Fruit fly (Drosophila melanogaster) whole organism, wandering third instar larva: Measurements from ENCODE around the gene Ostgamma.

Source experiments
- Abd-B ChIP-seq: fragments of >200 bp; optimal IDR thresholded peaks from 2 replicates; lab custom pipeline; 2017; ENCODE audit warnings: missing biosample characterization, missing genetic modification characterization
- CG32264 ChIP-seq: fragments of 200-800 bp; sonication (Bioruptor generic); optimal IDR thresholded peaks from 2 replicates; lab custom pipeline; 2016; ENCODE audit warnings: missing biosample characterization, missing genetic modification characterization
- CG9705 ChIP-seq: fragments of 200-800 bp; sonication (Bioruptor generic); optimal IDR thresholded peaks from 2 replicates; lab custom pipeline; 2018; ENCODE audit warnings: missing biosample characterization, mild to moderate bottlenecking, missing genetic modification characterization
- CrebA ChIP-seq: fragments of 200-800 bp; sonication (Bioruptor generic); optimal IDR thresholded peaks from 2 replicates; lab custom pipeline; 2016; ENCODE audit warnings: missing biosample characterization, mild to moderate bottlenecking, missing genetic modification characterization, borderline replicate concordance
- Dfd ChIP-seq: fragments of >200 bp; optimal IDR thresholded peaks from 2 replicates; lab custom pipeline; 2017; ENCODE audit warnings: missing biosample characterization, missing genetic modification characterization
- Dif ChIP-seq: fragments of 200-275, 200-300 bp; sonication (Bioruptor generic); optimal IDR thresholded peaks from 2 replicates; lab custom pipeline; 2018; ENCODE audit warnings: missing biosample characterization, missing genetic modification characterization; ENCODE audit not compliant: partially characterized antibody
- HLH106 ChIP-seq: fragments of 200-800 bp; optimal IDR thresholded peaks from 3 replicates; lab custom pipeline; 2019; ENCODE audit warnings: missing biosample characterization, mild to moderate bottlenecking, missing genetic modification characterization, moderate library complexity
- Hnf4 ChIP-seq: fragments of 200-800 bp; sonication (Bioruptor generic); optimal IDR thresholded peaks from 2 replicates; lab custom pipeline; 2016; ENCODE audit warnings: missing biosample characterization, mild to moderate bottlenecking, missing genetic modification characterization
- Mio ChIP-seq: sonication (Bioruptor generic); optimal IDR thresholded peaks from 2 replicates; lab custom pipeline; 2016; ENCODE audit warnings: missing biosample characterization, missing genetic modification characterization
- Myc ChIP-seq: fragments of >200 bp; optimal IDR thresholded peaks from 2 replicates; lab custom pipeline; 2017
- N ChIP-seq: fragments of >200 bp; optimal IDR thresholded peaks from 2 replicates; lab custom pipeline; 2018; ENCODE audit warnings: missing biosample characterization, missing external identifiers, missing genetic modification characterization
- OdsH ChIP-seq: fragments of 200-800 bp; sonication (Bioruptor generic); optimal IDR thresholded peaks from 2 replicates; lab custom pipeline; 2016; ENCODE audit warnings: missing biosample characterization, mild to moderate bottlenecking, missing genetic modification characterization
- Rel ChIP-seq, 2 experiments: fragments of 200-800 bp; sonication (Bioruptor generic) in 1 of 2; optimal IDR thresholded peaks; 2 replicates in 1 of 2; 3 replicates in 1 of 2; lab custom pipeline; 2016 to 2019; ENCODE audit warnings: mild to moderate bottlenecking in 2 of 2, missing biosample characterization in 2 of 2, missing genetic modification characterization in 2 of 2, moderate library complexity in 1 of 2
- Sp1 ChIP-seq: fragments of 200-800 bp; sonication (Bioruptor generic); optimal IDR thresholded peaks from 3 replicates; lab custom pipeline; 2019; ENCODE audit warnings: missing biosample characterization, mild to moderate bottlenecking, missing genetic modification characterization, moderate library complexity
- Vsx2 ChIP-seq: fragments of 200-300, 225-300 bp; sonication (Bioruptor generic); optimal IDR thresholded peaks from 2 replicates; lab custom pipeline; 2018; ENCODE audit warnings: missing biosample characterization, missing genetic modification characterization; ENCODE audit not compliant: partially characterized antibody
- br ChIP-seq: fragments of 200-800 bp; sonication (Bioruptor generic); optimal IDR thresholded peaks from 2 replicates; lab custom pipeline; 2016; ENCODE audit warnings: missing biosample characterization, missing genetic modification characterization
- brk ChIP-seq: fragments of 200-800 bp; sonication (Bioruptor generic); optimal IDR thresholded peaks from 2 replicates; lab custom pipeline; 2016; ENCODE audit warnings: missing biosample characterization, mild to moderate bottlenecking, missing genetic modification characterization
- dl ChIP-seq, 2 experiments: fragments of 175-275, 200-275 bp in 1 of 2; fragments of 200-275 bp in 1 of 2; sonication (Bioruptor generic); optimal IDR thresholded peaks; lab custom pipeline; 2018; ENCODE audit warnings: mild to moderate bottlenecking in 2 of 2, missing biosample characterization in 2 of 2, missing genetic modification characterization in 2 of 2, moderate library complexity in 2 of 2; ENCODE audit not compliant: partially characterized antibody in 2 of 2, insufficient read depth in 1 of 2
- dmrt93B ChIP-seq: fragments of 200-800 bp; sonication (Bioruptor generic); optimal IDR thresholded peaks from 2 replicates; lab custom pipeline; 2018; ENCODE audit warnings: missing biosample characterization, mild to moderate bottlenecking, missing genetic modification characterization
- ey ChIP-seq: fragments of 200-800 bp; sonication (Bioruptor generic); optimal IDR thresholded peaks from 2 replicates; lab custom pipeline; 2016; ENCODE audit warnings: missing biosample characterization, missing genetic modification characterization
- foxo ChIP-seq, 2 experiments: fragments of 200-800 bp; sonication (Bioruptor generic); optimal IDR thresholded peaks; 2 replicates in 1 of 2; 3 replicates in 1 of 2; lab custom pipeline; 2016 to 2017; ENCODE audit warnings: missing biosample characterization in 2 of 2, missing genetic modification characterization in 2 of 2
- fru ChIP-seq: fragments of 200-800 bp; sonication (Bioruptor generic); optimal IDR thresholded peaks from 3 replicates; lab custom pipeline; 2016; ENCODE audit warnings: missing biosample characterization, mild to moderate bottlenecking, missing genetic modification characterization
- h ChIP-seq: fragments of 200-800 bp; sonication (Bioruptor generic); optimal IDR thresholded peaks from 3 replicates; lab custom pipeline; 2016; ENCODE audit warnings: missing biosample characterization, mild to moderate bottlenecking, missing genetic modification characterization
- jim ChIP-seq: fragments of 175-275, 200-325 bp; sonication (Bioruptor generic); optimal IDR thresholded peaks from 2 replicates; lab custom pipeline; 2016; ENCODE audit warnings: missing biosample characterization, mild to moderate bottlenecking, missing genetic modification characterization
- lola ChIP-seq: fragments of >200 bp; optimal IDR thresholded peaks from 2 replicates; lab custom pipeline; 2017; ENCODE audit warnings: missing biosample characterization, missing genetic modification characterization
- pan ChIP-seq: fragments of >200 bp; optimal IDR thresholded peaks from 2 replicates; lab custom pipeline; 2017
- psq ChIP-seq: fragments of 200-800 bp; sonication (Bioruptor generic); optimal IDR thresholded peaks from 3 replicates; lab custom pipeline; 2017; ENCODE audit warnings: missing biosample characterization, mild to moderate bottlenecking, missing genetic modification characterization, moderate library complexity
- rgr ChIP-seq: fragments of 200-800 bp; sonication (Bioruptor generic); optimal IDR thresholded peaks from 3 replicates; lab custom pipeline; 2016; ENCODE audit warnings: missing biosample characterization, mild to moderate bottlenecking, missing genetic modification characterization
- sage ChIP-seq: fragments of 200-800 bp; sonication (Bioruptor generic); optimal IDR thresholded peaks from 2 replicates; lab custom pipeline; 2016; ENCODE audit warnings: missing biosample characterization, mild to moderate bottlenecking, missing genetic modification characterization
- sv ChIP-seq: fragments of 200-800 bp; sonication (Bioruptor generic); optimal IDR thresholded peaks from 3 replicates; lab custom pipeline; 2016; ENCODE audit warnings: missing biosample characterization, missing genetic modification characterization
- tai ChIP-seq: sonication (Bioruptor generic); optimal IDR thresholded peaks from 2 replicates; lab custom pipeline; 2016; ENCODE audit warnings: missing biosample characterization, missing genetic modification characterization
- woc ChIP-seq: sonication (Bioruptor generic); optimal IDR thresholded peaks from 2 replicates; lab custom pipeline; 2016; ENCODE audit warnings: missing biosample characterization, mild to moderate bottlenecking, missing genetic modification characterization

Gene Ostgamma

dm6 chr2L:8333624-8334023, 25.6 kb upstream of the Ostgamma start:
- peak; percentile 97 for TF ChIP-seq Dfd (GFP tag; lab: Kevin White, UChicago)
- TF ChIP-seq pan = no peak
- TF ChIP-seq, all 38 proteins: peak for 1

dm6 chr2L:8333185-8333584, 25.2 kb upstream of the Ostgamma start:
- TF ChIP-seq Hnf4 (no peak), Myc (lab: Kevin White, UChicago) (no peak)

DNA sequence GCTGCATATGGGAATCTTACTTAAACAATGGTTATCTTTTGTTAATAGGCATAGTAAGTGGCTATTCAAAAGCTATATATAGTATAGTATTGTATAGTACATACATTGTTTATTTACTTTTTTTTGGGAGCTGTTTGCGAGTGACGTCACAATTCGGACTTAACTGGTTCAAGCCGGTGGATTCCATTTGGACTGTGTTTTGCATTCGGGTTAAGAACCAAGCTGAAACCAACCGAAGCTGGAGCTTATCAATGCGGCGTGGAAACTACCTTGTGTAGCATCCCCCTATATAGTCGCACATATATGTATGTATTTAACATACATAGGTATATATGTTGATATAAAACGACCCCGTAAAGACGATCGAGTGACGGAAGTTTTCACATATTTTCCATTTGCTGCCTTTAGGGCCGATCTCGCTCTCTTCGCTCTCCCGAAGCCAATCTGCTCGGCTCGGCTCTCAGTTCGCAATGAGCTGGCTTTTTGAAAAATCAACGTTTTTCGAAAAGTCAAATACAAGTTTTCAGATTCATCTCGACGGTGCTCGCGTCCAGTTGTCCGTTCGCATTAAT, 20.6 kb upstream of the Ostgamma start:
- TF ChIP-seq Rel (GFP tag; optimal IDR thresholded peaks at IDR 0.05; lab: Kevin White, UChicago) = no peak
- TF ChIP-seq Rel (tag; optimal IDR thresholded peaks at IDR 0.05; lab: Kevin White, UChicago) = no peak
- TF ChIP-seq Abd-B (GFP tag; lab: Kevin White, UChicago) = no peak
- no peak for TF ChIP-seq Sp1 (GFP tag; lab: Kevin White, UChicago)
- TF ChIP-seq br (GFP tag; lab: Kevin White, UChicago) = no peak
- no peak for TF ChIP-seq ey (GFP tag; lab: Kevin White, UChicago)
- no peak for TF ChIP-seq CrebA (GFP tag; lab: Kevin White, UChicago)
- no peak for TF ChIP-seq Mio (GFP tag; lab: Kevin White, UChicago)
- no peak for TF ChIP-seq dl (GFP tag; optimal IDR thresholded peaks at IDR 0.05; lab: Kevin White, UChicago; ENCODE audit: insufficient read depth in 1 of 2, partially characterized antibody in 2 of 2)
- TF ChIP-seq sage (GFP tag; lab: Kevin White, UChicago) = no peak
- no peak for TF ChIP-seq psq (GFP tag; lab: Kevin White, UChicago)
- TF ChIP-seq foxo (GFP tag; optimal IDR thresholded peaks at IDR 0.05; lab: Kevin White, UChicago) = no peak

- TF ChIP-seq Dif (GFP tag; lab: Kevin White, UChicago) (no peak), foxo (GFP tag; optimal IDR thresholded peaks at IDR 0.05; lab: Kevin White, UChicago) (no peak), Abd-B (GFP tag; lab: Kevin White, UChicago) (no peak), fru (no peak), Mio (GFP tag; lab: Kevin White, UChicago) (no peak), dmrt93B (no peak), sv (GFP tag; lab: Kevin White, UChicago) (no peak), CG9705 (GFP tag; lab: Kevin White, UChicago) (no peak), Dfd (GFP tag; lab: Kevin White, UChicago) (no peak), Myc (lab: Kevin White, UChicago) (no peak), CG32264 (GFP tag; lab: Kevin White, UChicago) (no peak), sage (GFP tag; lab: Kevin White, UChicago) (no peak), CrebA (GFP tag; lab: Kevin White, UChicago) (no peak), Sp1 (GFP tag; lab: Kevin White, UChicago) (no peak), woc (GFP tag; lab: Kevin White, UChicago) (no peak)
Observed at dm6 chr2L:8327783-8328327, 19.9 kb upstream of the Ostgamma start.

DNA sequence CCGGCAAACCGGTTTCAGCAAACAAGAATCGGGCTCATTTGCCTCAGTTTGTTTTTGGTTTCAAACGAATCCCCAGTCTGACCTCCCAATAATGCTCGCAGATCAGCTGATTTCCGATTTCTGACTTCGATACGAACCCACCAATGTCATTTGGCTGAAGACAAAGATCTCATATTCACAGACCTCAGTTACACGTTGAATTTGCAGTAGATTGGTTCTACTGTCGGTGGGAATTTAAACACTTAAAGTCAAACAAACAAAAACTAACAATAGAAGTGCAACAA, 19.2 kb upstream of the Ostgamma start, which contains the start of gene CG14275:
TSS of gene CG14275 (plus strand) at position 185 of the 284 bp plus-strand sequence.
- TF ChIP-seq Dfd (GFP tag; lab: Kevin White, UChicago) = no peak
- TF ChIP-seq Mio (GFP tag; lab: Kevin White, UChicago) = no peak
- no peak for TF ChIP-seq Vsx2
- TF ChIP-seq jim (GFP tag; lab: Kevin White, UChicago) = no peak
- no peak for TF ChIP-seq N
- TF ChIP-seq brk (GFP tag; lab: Kevin White, UChicago) = no peak

- TF ChIP-seq h (GFP tag; lab: Kevin White, UChicago) (peak; percentile 7), tai (GFP tag; lab: Kevin White, UChicago) (no peak), Dfd (GFP tag; lab: Kevin White, UChicago) (no peak), fru (peak; percentile 19), sv (GFP tag; lab: Kevin White, UChicago) (no peak), Rel (GFP tag; optimal IDR thresholded peaks at IDR 0.05; lab: Kevin White, UChicago) (no peak), Rel (tag; optimal IDR thresholded peaks at IDR 0.05; lab: Kevin White, UChicago) (no peak), lola (GFP tag; lab: Kevin White, UChicago) (no peak), rgr (peak; percentile 47), pan (no peak), Sp1 (GFP tag; lab: Kevin White, UChicago) (peak; percentile 71), Myc (lab: Kevin White, UChicago) (peak; percentile 58), br (GFP tag; lab: Kevin White, UChicago) (peak; percentile 14), HLH106 (tag; lab: Kevin White, UChicago) (peak; percentile 42), foxo (GFP tag; optimal IDR thresholded peaks at IDR 0.05; lab: Kevin White, UChicago) (peak in 1 of 2 experiments; percentile 55), dl (GFP tag; optimal IDR thresholded peaks at IDR 0.05; lab: Kevin White, UChicago; ENCODE audit: insufficient read depth in 1 of 2, partially characterized antibody in 2 of 2) (no peak), psq (GFP tag; lab: Kevin White, UChicago) (peak; percentile 50), CrebA (GFP tag; lab: Kevin White, UChicago) (peak; percentile 39), OdsH (GFP tag; lab: Kevin White, UChicago) (peak; percentile 46)
Observed at dm6 chr2L:8326414-8327271, 18.7 kb upstream of the Ostgamma start.
